Worm (Caenorhabditis elegans) whole organism, L4/young adult: Measurements from ENCODE around the gene gst-39.

Experiments
- W03F9.2 ChIP-seq: fragments of 150-350 bp; optimal IDR thresholded peaks from 2 replicates; lab custom pipeline; 2014; ENCODE audit warnings: missing biosample characterization, missing genetic modification characterization
- him-1 ChIP-seq: sonication (generic microtip); optimal IDR thresholded peaks from 2 replicates; lab custom pipeline; 2016; ENCODE audit warnings: missing genotype, missing genetic modification reagents, missing genetic modification characterization, missing compliant biosample characterization

DNA sequence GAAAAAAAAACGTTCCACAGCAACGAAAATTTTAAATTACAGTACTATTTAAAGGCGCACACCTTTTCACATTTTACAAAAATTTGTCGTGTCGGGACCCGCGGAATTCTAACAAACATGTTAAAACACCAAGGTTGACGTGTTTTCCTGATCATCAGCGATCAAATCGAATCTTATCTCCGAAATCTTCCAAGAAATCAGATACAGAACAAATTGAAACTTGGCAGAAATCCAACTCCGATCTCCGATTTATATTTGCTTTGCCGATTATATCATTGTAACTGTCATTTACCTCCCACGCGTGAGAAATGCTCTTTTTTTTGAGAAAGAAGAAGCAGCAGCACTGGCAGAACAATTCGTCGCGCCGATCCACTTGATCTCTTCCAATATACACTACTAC, 42.0 kb upstream of the gst-39 start:
- TF ChIP-seq him-1 (tag; lab: Kevin White, UChicago) (no peak), W03F9.2 (no peak)
